Worm (Caenorhabditis elegans) whole organism, L4/young adult: ENCODE results near the gene M28.8.

Experiments used
- W03F9.2 ChIP-seq: fragments of 150-350 bp; optimal IDR thresholded peaks from 2 replicates; lab custom pipeline; 2014; ENCODE audit warnings: missing biosample characterization, missing genetic modification characterization
- dao-5 ChIP-seq: sonication (generic microtip); optimal IDR thresholded peaks from 2 replicates; lab custom pipeline; 2016; ENCODE audit warnings: missing genotype, missing genetic modification characterization, moderate library complexity, missing compliant biosample characterization
- him-1 ChIP-seq: sonication (generic microtip); optimal IDR thresholded peaks from 2 replicates; lab custom pipeline; 2016; ENCODE audit warnings: missing genotype, missing genetic modification reagents, missing genetic modification characterization, missing compliant biosample characterization

DNA sequence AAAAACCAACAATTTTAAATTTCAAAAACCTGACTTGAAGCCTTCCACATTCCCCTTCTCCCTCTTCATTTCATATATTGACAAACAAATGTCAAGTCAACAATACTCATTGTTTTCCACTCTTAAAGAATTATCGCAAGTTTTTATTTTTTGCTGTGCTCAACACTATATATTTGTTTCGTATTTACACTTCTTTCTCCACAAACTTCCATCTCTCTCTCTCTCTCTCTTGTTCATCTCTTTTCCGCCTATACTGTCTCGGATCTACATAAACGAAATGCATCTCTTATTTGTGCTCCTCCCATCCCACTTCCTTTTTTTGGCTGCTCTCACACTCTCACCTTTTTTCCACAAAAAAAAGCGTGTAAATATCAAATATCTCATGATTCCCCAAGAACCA lies 15.3 kb upstream of the M28.8 start, which contains the start of gene C14A4.12:
- TF ChIP-seq W03F9.2 (tag; lab: Kevin White, UChicago) (no peak), him-1 (tag; lab: Kevin White, UChicago) (no peak), dao-5 (tag; lab: Kevin White, UChicago) (no peak)
